Worm (Caenorhabditis elegans): Measurements from ENCODE around the gene B0280.17.

ce11 chrIII:7111793-7112192 lies 24.1 kb downstream of the B0280.17 start, which contains the start of gene B0280.7:
- no peak for TF ChIP-seq unc-62 (GFP tag; optimal IDR thresholded peaks at IDR 0.05)
- TF ChIP-seq elt-3 (tag; optimal IDR thresholded peaks at IDR 0.05) = no peak
- no peak for TF ChIP-seq elt-2 (tag; optimal IDR thresholded peaks at IDR 0.05)
- no peak for TF ChIP-seq egl-27 (tag; optimal IDR thresholded peaks at IDR 0.05)
- TF ChIP-seq jun-1 (tag; optimal IDR thresholded peaks at IDR 0.05) = no peak
- no peak for TF ChIP-seq skn-1 (tag; optimal IDR thresholded peaks at IDR 0.05)
- TF ChIP-seq nhr-237 (tag; optimal IDR thresholded peaks at IDR 0.05) = no peak
- TF ChIP-seq nhr-12 (tag; optimal IDR thresholded peaks at IDR 0.05) = no peak
- no peak for TF ChIP-seq lin-35 (GFP tag; optimal IDR thresholded peaks at IDR 0.05)
- no peak for TF ChIP-seq nhr-77 (tag; optimal IDR thresholded peaks at IDR 0.05)
